Fruit fly (Drosophila melanogaster): ENCODE data around the gene CG33159.

DNA sequence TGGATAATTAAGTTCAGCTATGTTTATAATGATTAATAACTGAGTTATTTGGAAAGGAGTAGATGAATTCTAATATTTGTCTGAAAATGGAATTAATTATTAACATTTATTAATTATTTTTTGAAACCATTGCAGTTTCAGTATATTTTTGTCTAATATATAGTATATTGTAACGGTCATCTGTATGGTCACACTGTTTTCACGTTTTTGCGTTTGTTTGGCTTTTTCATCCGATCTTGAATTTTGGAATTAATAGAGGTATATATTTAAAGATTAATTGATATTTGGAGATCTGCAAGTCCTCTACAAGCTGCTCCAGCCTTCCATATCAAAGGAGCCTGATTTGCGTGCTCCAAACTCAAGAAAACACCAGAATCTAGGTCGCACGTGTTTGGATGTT, 35.1 kb downstream of the CG33159 start, which contains the start of the genes CG32278 and CG32281:
- no peak for TF ChIP-seq Myc (optimal IDR thresholded peaks at IDR 0.05)
- no peak for TF ChIP-seq h (optimal IDR thresholded peaks at IDR 0.05)
- no peak for TF ChIP-seq psq (optimal IDR thresholded peaks at IDR 0.05)
- no peak for TF ChIP-seq Sin3A (optimal IDR thresholded peaks at IDR 0.05)
- TF ChIP-seq insv (optimal IDR thresholded peaks at IDR 0.05): no peak
